Worm (Caenorhabditis elegans) whole organism, L3 larva: ENCODE data around the gene W02A2.8.

Experiments
- jun-1 ChIP-seq: fragments of 150-350 bp; optimal IDR thresholded peaks from 2 replicates; lab custom pipeline; 2014; ENCODE audit warnings: missing biosample characterization, missing genetic modification reagents, missing genetic modification characterization
- mdl-1 ChIP-seq: fragments of 150-350 bp; optimal IDR thresholded peaks from 2 replicates; lab custom pipeline; 2014; ENCODE audit warnings: missing biosample characterization, missing genetic modification characterization
- nhr-76 ChIP-seq: fragments of 150-350 bp; sonication (generic microtip); optimal IDR thresholded peaks from 5 replicates; lab custom pipeline; 2014; ENCODE audit warnings: missing biosample characterization, missing genetic modification characterization
- skn-1 ChIP-seq: fragments of 150-350 bp; optimal IDR thresholded peaks from 2 replicates; lab custom pipeline; 2014; ENCODE audit warnings: missing biosample characterization, missing genetic modification characterization
- unc-62 ChIP-seq: fragments of 150-350 bp; sonication (generic microtip); optimal IDR thresholded peaks from 4 replicates; lab custom pipeline; 2014; ENCODE audit warnings: missing biosample characterization, missing genetic modification reagents, missing genetic modification characterization

ce11 chrIV:13346078-13346477 is 12.3 kb downstream of the W02A2.8 start:
- TF ChIP-seq jun-1 (tag; lab: Kevin White, UChicago) (peak; percentile 85), nhr-76 (no peak), skn-1 (tag; lab: Kevin White, UChicago) (no peak), unc-62 (GFP tag; lab: Kevin White, UChicago) (no peak), mdl-1 (tag; lab: Kevin White, UChicago) (no peak)
